Worm (Caenorhabditis elegans) whole organism, mixed stage, embryonic: ENCODE data around the gene kat-1.

Experiments used
- elt-1 ChIP-seq: sonication (generic microtip); optimal IDR thresholded peaks from 2 replicates; lab custom pipeline; 2017; ENCODE audit warnings: missing genetic modification characterization, mild to moderate bottlenecking, missing compliant biosample characterization, antibody characterized with exemption, moderate library complexity, borderline replicate concordance; ENCODE audit not compliant: insufficient read depth
- nhr-12 ChIP-seq: fragments of 150-350 bp; optimal IDR thresholded peaks from 2 replicates; lab custom pipeline; 2014; ENCODE audit warnings: missing biosample characterization, missing genetic modification characterization
- nhr-28 ChIP-seq: fragments of 150-350 bp; optimal IDR thresholded peaks from 2 replicates; lab custom pipeline; 2014; ENCODE audit warnings: missing biosample characterization, missing genetic modification characterization
- nhr-76 ChIP-seq: sonication (generic microtip); optimal IDR thresholded peaks from 2 replicates; lab custom pipeline; 2017; ENCODE audit warnings: missing biosample characterization, missing genetic modification characterization
- snpc-4 ChIP-seq: fragments of 150-350 bp; optimal IDR thresholded peaks from 2 replicates; lab custom pipeline; 2014; ENCODE audit warnings: missing biosample characterization, missing genetic modification characterization
- unc-62 ChIP-seq: fragments of 150-350 bp; optimal IDR thresholded peaks from 2 replicates; lab custom pipeline; 2014; ENCODE audit warnings: missing biosample characterization, missing genetic modification reagents, missing genetic modification characterization

- TF ChIP-seq nhr-28: no peak
- no peak for TF ChIP-seq snpc-4 (tag; lab: Kevin White, UChicago)
- TF ChIP-seq nhr-76: no peak
- no peak for TF ChIP-seq nhr-12 (tag; lab: Kevin White, UChicago)
- TF ChIP-seq elt-1: no peak
- no peak for TF ChIP-seq unc-62 (GFP tag; lab: Kevin White, UChicago)
These were observed 25.0 kb downstream of the kat-1 start, which contains the start of gene mct-5 for ce11 chrII:7098578-7098977.
